Fruit fly (Drosophila melanogaster): ENCODE measurements around the gene SCCRO.

DNA sequence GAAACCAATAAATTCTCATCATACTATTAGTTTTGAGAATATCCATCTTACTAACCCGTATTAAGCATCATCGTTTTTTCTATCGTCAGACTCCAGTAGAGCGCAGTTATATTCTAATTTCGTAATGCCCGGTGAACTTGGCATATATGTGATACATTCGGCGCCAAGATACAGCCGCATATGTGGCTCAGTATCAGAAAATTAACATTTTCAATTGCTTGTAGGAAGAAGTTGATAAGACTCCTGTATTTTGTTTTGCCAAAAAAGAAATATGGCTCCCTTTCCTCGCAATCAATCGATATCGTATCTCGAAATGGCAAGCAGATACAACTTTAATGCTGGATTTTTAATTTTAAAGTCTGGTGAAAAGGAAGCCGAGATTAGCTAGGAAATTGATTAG, 38.1 kb upstream of the SCCRO start, which contains the start of gene CG33986:
- TF ChIP-seq CG1620 (GFP tag; optimal IDR thresholded peaks at IDR 0.05) (no peak), CG33017 (tag; optimal IDR thresholded peaks at IDR 0.05) (no peak), CG7045 (GFP tag; optimal IDR thresholded peaks at IDR 0.05) (no peak), CG11617 (GFP tag; optimal IDR thresholded peaks at IDR 0.05) (no peak), toe (GFP tag; optimal IDR thresholded peaks at IDR 0.05) (no peak), Mnt (GFP tag; optimal IDR thresholded peaks at IDR 0.05) (no peak), Clk (GFP tag; optimal IDR thresholded peaks at IDR 0.05) (no peak), tj (GFP tag; optimal IDR thresholded peaks at IDR 0.05) (no peak), cnc (optimal IDR thresholded peaks at IDR 0.05) (no peak), CG14711 (tag; optimal IDR thresholded peaks at IDR 0.05) (no peak), kay (GFP tag; ENCODE audit: borderline replicate concordance) (no peak), pad (GFP tag; optimal IDR thresholded peaks at IDR 0.05) (no peak), CG12768 (GFP tag; optimal IDR thresholded peaks at IDR 0.05) (no peak)

Data from whole organism, adult.